Worm (Caenorhabditis elegans): ENCODE results near the gene mltn-12.

mltn-12 gene

DNA sequence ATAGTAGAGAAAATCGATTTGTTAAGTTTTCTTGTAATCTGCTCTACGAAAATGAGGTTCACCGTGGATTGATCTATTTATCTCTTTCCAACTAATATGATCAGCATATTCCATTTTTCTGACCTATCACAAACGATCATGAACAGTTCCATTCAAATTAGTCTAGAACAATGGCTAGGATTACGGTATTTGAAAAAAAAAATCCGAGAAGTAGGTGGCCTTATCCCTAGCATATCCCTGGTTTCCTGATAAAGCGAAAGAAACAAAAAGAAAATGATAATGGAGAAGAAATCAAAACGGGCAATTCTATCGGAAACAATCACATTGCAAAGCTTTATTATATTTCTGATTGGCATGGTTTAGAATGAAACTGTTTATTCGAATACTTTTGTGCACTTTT lies at the start of gene mltn-12:
Gene mltn-12 (plus strand): TSS at position 301 of the 400 bp plus-strand sequence.
- TF ChIP-seq dmd-8 (GFP tag; IDR thresholded peaks at IDR 0.05) (no peak), Y75B8A.6 (GFP tag; IDR thresholded peaks at IDR 0.05) (no peak), F37D6.2 (tag; optimal IDR thresholded peaks at IDR 0.05) (no peak), F26F4.8 (GFP tag; conservative IDR thresholded peaks at IDR 0.05) (no peak), skn-1 (tag; optimal IDR thresholded peaks at IDR 0.05) (no peak), spr-3 (GFP tag; optimal IDR thresholded peaks at IDR 0.05) (no peak), ceh-20 (GFP tag; IDR thresholded peaks at IDR 0.05) (no peak), lir-3 (tag; optimal IDR thresholded peaks at IDR 0.05) (no peak), dmd-9 (GFP tag; IDR thresholded peaks at IDR 0.05) (no peak), T26A8.4 (GFP tag; IDR thresholded peaks at IDR 0.05) (no peak), lin-29 (GFP tag; IDR thresholded peaks at IDR 0.05) (no peak), pqm-1 (tag; optimal IDR thresholded peaks at IDR 0.05) (no peak), aha-1 (tag) (no peak)

DNA sequence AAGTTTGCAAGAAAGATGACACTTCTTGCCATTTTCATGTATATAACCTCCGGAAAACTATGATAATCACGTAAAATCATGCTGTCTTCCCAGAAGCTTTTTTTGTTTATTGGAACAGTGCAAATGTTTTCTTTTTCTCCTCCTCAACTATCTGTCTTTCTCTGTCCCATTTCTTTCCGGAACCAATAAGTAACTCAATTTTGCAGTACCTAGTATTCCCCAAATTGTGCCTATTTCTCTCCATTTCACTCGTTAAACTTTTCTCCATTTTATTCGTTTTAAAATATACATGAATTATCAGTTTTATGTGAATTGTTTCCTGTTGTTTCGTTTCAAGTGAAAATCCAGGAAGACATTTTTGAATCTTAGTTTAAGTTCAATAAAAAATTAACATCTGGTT lies 49.5 kb upstream of the mltn-12 start:
- no peak for TF ChIP-seq nhr-76 (tag; optimal IDR thresholded peaks at IDR 0.05)
- TF ChIP-seq unc-39 (tag; optimal IDR thresholded peaks at IDR 0.05) = no peak
- no peak for TF ChIP-seq madf-9 (GFP tag; conservative IDR thresholded peaks at IDR 0.05)
- TF ChIP-seq fos-1 (tag; optimal IDR thresholded peaks at IDR 0.05) = no peak
- no peak for TF ChIP-seq arid-1 (GFP tag; conservative IDR thresholded peaks at IDR 0.05)
- no peak for TF ChIP-seq saeg-2 (GFP tag; IDR thresholded peaks at IDR 0.05)
- TF ChIP-seq Y5F2A.4 (GFP tag; optimal IDR thresholded peaks at IDR 0.05) = no peak
- TF ChIP-seq ces-1 (GFP tag; optimal IDR thresholded peaks at IDR 0.05) = peak; percentile 74
- TF ChIP-seq ceh-82 (tag; optimal IDR thresholded peaks at IDR 0.05) = no peak

DNA sequence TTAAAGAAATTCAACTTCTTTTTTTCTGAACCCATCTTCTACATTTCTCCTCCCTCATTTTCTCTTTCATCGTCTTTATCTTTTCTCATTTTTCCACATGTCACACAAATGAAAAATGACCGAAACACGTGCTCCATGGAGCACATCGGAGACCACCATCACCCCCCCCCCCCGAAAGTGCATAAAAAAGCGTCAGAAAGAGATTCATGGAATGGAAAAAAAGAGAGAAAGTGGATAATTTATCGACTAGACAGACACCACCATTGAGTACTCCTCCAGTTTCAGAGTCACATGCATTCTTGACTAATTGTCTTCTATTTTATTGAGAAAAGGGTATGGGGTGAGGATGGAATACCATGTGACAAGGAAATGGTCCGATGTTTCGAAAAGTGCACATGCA lies 45.7 kb upstream of the mltn-12 start:
- no peak for TF ChIP-seq dve-1 (tag; optimal IDR thresholded peaks at IDR 0.05; ENCODE audit: insufficient read depth)
- no peak for TF ChIP-seq daf-12 (tag; optimal IDR thresholded peaks at IDR 0.05)
- TF ChIP-seq ctbp-1 (GFP tag; IDR thresholded peaks at IDR 0.05) = no peak
- peak; percentile 75 for TF ChIP-seq aha-1 (tag)
- peak in 1 of 2 experiments; percentile 45 for TF ChIP-seq lsy-2 (tag; optimal IDR thresholded peaks at IDR 0.05)
- no peak for TF ChIP-seq ceh-44 (GFP tag; IDR thresholded peaks at IDR 0.05)
- TF ChIP-seq gei-8 (GFP tag; optimal IDR thresholded peaks at IDR 0.05) = no peak
- no peak for TF ChIP-seq snpc-4 (tag; optimal IDR thresholded peaks at IDR 0.05)
- TF ChIP-seq unc-62 (GFP tag; optimal IDR thresholded peaks at IDR 0.05 in 1 of 2) = peak in 1 of 2 experiments; percentile 97
- TF ChIP-seq unc-62 (tag; optimal IDR thresholded peaks at IDR 0.05) = no peak
- no peak for TF ChIP-seq lin-1 (GFP tag; IDR thresholded peaks at IDR 0.05)
- TF ChIP-seq egl-43 (GFP tag; IDR thresholded peaks at IDR 0.05) = no peak
- TF ChIP-seq ztf-11 (tag; optimal IDR thresholded peaks at IDR 0.05) = no peak
- TF ChIP-seq nhr-237 (tag; optimal IDR thresholded peaks at IDR 0.05) = no peak
- TF ChIP-seq nhr-77 (tag; optimal IDR thresholded peaks at IDR 0.05) = no peak
- peak; percentile 63 for TF ChIP-seq hlh-11 (tag; optimal IDR thresholded peaks at IDR 0.05)
- TF ChIP-seq mep-1 (tag; optimal IDR thresholded peaks at IDR 0.05) = peak; percentile 47
- peak; percentile 88 for TF ChIP-seq hlh-30 (tag; optimal IDR thresholded peaks at IDR 0.05; ENCODE audit: insufficient read depth)
- 0 out of 2 replicates have a peak, but pooled peaks have one; percentile 11 for TF ChIP-seq ceh-20 (GFP tag; IDR thresholded peaks at IDR 0.05)
- no peak for TF ChIP-seq mdt-29 (GFP tag; IDR thresholded peaks at IDR 0.05)
- peak in 1 of 2 experiments; percentile 72 for TF ChIP-seq mdl-1 (tag; optimal IDR thresholded peaks at IDR 0.05)
- TF ChIP-seq mxl-3 (GFP tag; optimal IDR thresholded peaks at IDR 0.05) = no peak
- no peak for TF ChIP-seq nhr-6 (tag; optimal IDR thresholded peaks at IDR 0.05)
- no peak for TF ChIP-seq madf-9 (GFP tag; conservative IDR thresholded peaks at IDR 0.05)

Measured in whole organism, L4 larva.